Fruit fly (Drosophila melanogaster) whole organism, embryonic: ENCODE measurements around the gene fw.

Experiments used
- Ada2b ChIP-seq: fragments of 200-800 bp; sonication (Bioruptor generic); IDR thresholded peaks from 2 replicates; pipeline ENCODE4 v1.3.6; 2022; ENCODE audit warnings: missing biosample characterization, missing genetic modification characterization
- CG1024 ChIP-seq: fragments of 200-800 bp; sonication (Bioruptor generic); IDR thresholded peaks from 2 replicates; pipeline ENCODE4 v1.3.6; 2022; ENCODE audit warnings: missing biosample characterization, missing genetic modification characterization
- CG10565 ChIP-seq: fragments of 200-800 bp; sonication (Bioruptor generic); optimal IDR thresholded peaks from 3 replicates; lab custom pipeline; 2016; ENCODE audit warnings: missing biosample characterization, mild to moderate bottlenecking, missing genetic modification characterization
- CG11085 ChIP-seq: fragments of 200-800 bp; sonication (Bioruptor generic); IDR thresholded peaks from 2 replicates; pipeline ENCODE4 v1.3.6; 2022; ENCODE audit warnings: missing biosample characterization, missing genetic modification characterization
- CG11247 ChIP-seq: fragments of 200-800 bp; sonication (Bioruptor generic); IDR thresholded peaks from 2 replicates; pipeline ENCODE4 v1.3.6; 2022; ENCODE audit warnings: missing biosample characterization, missing genetic modification characterization
- CG11560 ChIP-seq: fragments of 200-800 bp; sonication (Bioruptor generic); IDR thresholded peaks from 3 replicates; pipeline ENCODE4 v1.3.6; 2022; ENCODE audit warnings: missing biosample characterization, missing genetic modification characterization
- CG11723 ChIP-seq: fragments of 200-800 bp; sonication (Bioruptor generic); optimal IDR thresholded peaks from 2 replicates; lab custom pipeline; 2017; ENCODE audit warnings: missing biosample characterization, mild to moderate bottlenecking, missing genetic modification characterization
- CG1233 ChIP-seq: fragments of 200-800 bp; sonication (Bioruptor generic); optimal IDR thresholded peaks from 4 replicates; lab custom pipeline; 2018; ENCODE audit warnings: missing biosample characterization, mild to moderate bottlenecking, missing genetic modification characterization
- CG15269 ChIP-seq: fragments of 200-800 bp; sonication (Bioruptor generic); optimal IDR thresholded peaks from 2 replicates; lab custom pipeline; 2018; ENCODE audit warnings: missing biosample characterization, mild to moderate bottlenecking, missing genetic modification characterization, moderate library complexity
- CG1603 ChIP-seq: fragments of 200-800 bp; sonication (Bioruptor generic); optimal IDR thresholded peaks from 2 replicates; lab custom pipeline; 2019; ENCODE audit warnings: missing biosample characterization, mild to moderate bottlenecking, missing genetic modification characterization, moderate library complexity
- CG16813 ChIP-seq: fragments of 200-800 bp; sonication (Bioruptor generic); IDR thresholded peaks from 3 replicates; pipeline ENCODE4 v1.3.6; 2022; ENCODE audit warnings: missing biosample characterization, missing genetic modification characterization; ENCODE audit not compliant: partially characterized antibody
- CG16863 ChIP-seq: fragments of 200-800 bp; sonication (Bioruptor generic); optimal IDR thresholded peaks from 3 replicates; lab custom pipeline; 2016; ENCODE audit warnings: missing biosample characterization, missing genetic modification characterization
- CG17186 ChIP-seq: fragments of 200-800 bp; sonication (Bioruptor generic); optimal IDR thresholded peaks from 3 replicates; lab custom pipeline; 2017; ENCODE audit warnings: missing biosample characterization, missing genetic modification reagents, missing genetic modification characterization
- CG17361 ChIP-seq: fragments of 200-800 bp; sonication (Bioruptor generic); IDR thresholded peaks from 3 replicates; pipeline ENCODE4 v1.3.6; 2022; ENCODE audit warnings: missing biosample characterization, missing genetic modification characterization
- CG17829 ChIP-seq: fragments of 200-800 bp; optimal IDR thresholded peaks from 2 replicates; lab custom pipeline; 2019; ENCODE audit warnings: missing biosample characterization, mild to moderate bottlenecking, missing genetic modification characterization, moderate library complexity
- CG18011 ChIP-seq: fragments of 200-800 bp; sonication (Bioruptor generic); optimal IDR thresholded peaks from 2 replicates; lab custom pipeline; 2017; ENCODE audit warnings: missing biosample characterization, missing genetic modification characterization, mild to moderate bottlenecking, moderate library complexity, missing genotype
- CG1832 ChIP-seq: fragments of 200-800 bp; sonication (Bioruptor generic); optimal IDR thresholded peaks from 2 replicates; lab custom pipeline; 2017; ENCODE audit warnings: missing biosample characterization, mild to moderate bottlenecking, missing genetic modification characterization, inconsistent platforms
- CG18764 ChIP-seq: fragments of 200-800 bp; sonication (Bioruptor generic); optimal IDR thresholded peaks from 3 replicates; lab custom pipeline; 2016; ENCODE audit warnings: missing biosample characterization, missing genetic modification characterization
- CG30403 ChIP-seq: fragments of 200-800 bp; sonication (Bioruptor generic); optimal IDR thresholded peaks from 3 replicates; lab custom pipeline; 2016; ENCODE audit warnings: missing biosample characterization, missing genetic modification characterization
- CG31224 ChIP-seq: fragments of 200-800 bp; sonication (Bioruptor generic); IDR thresholded peaks from 2 replicates; pipeline ENCODE4 v1.3.6; 2022; ENCODE audit warnings: missing biosample characterization, missing genetic modification characterization
- CG7963 ChIP-seq: fragments of 200-800 bp; sonication (Bioruptor generic); IDR thresholded peaks from 3 replicates; pipeline ENCODE4 v1.3.6; 2022; ENCODE audit warnings: missing biosample characterization, missing genetic modification characterization; ENCODE audit not compliant: partially characterized antibody
- CG8478 ChIP-seq: fragments of >200 bp; optimal IDR thresholded peaks from 2 replicates; lab custom pipeline; 2018
- CG9932 ChIP-seq: fragments of 200-800 bp; sonication (Bioruptor generic); IDR thresholded peaks from 2 replicates; pipeline ENCODE4 v1.3.6; 2022; ENCODE audit warnings: missing biosample characterization, missing genetic modification characterization
- Camta ChIP-seq: fragments of 200-800 bp; sonication (Bioruptor generic); optimal IDR thresholded peaks from 2 replicates; lab custom pipeline; 2016; ENCODE audit warnings: missing biosample characterization, missing genetic modification characterization
- CrebB ChIP-seq: fragments of 200-800 bp; sonication (Bioruptor generic); optimal IDR thresholded peaks from 3 replicates; lab custom pipeline; 2018; ENCODE audit warnings: missing biosample characterization, mild to moderate bottlenecking, missing genetic modification characterization
- Dfd ChIP-seq, 2 experiments: fragments of >200 bp; optimal IDR thresholded peaks; 2 replicates each; lab custom pipeline; 2017; ENCODE audit warnings: missing biosample characterization in 2 of 2, missing genetic modification characterization in 2 of 2
- HLHmδ ChIP-seq: fragments of 200-800 bp; sonication (Bioruptor generic); optimal IDR thresholded peaks from 2 replicates; lab custom pipeline; 2018; ENCODE audit warnings: missing biosample characterization, mild to moderate bottlenecking, missing genetic modification characterization, moderate library complexity
- Hey ChIP-seq: fragments of 200-800 bp; sonication (Bioruptor generic); optimal IDR thresholded peaks from 3 replicates; lab custom pipeline; 2018; ENCODE audit warnings: missing biosample characterization, mild to moderate bottlenecking, missing genetic modification characterization
- Six4 ChIP-seq: fragments of 200-800 bp; sonication (Bioruptor generic); optimal IDR thresholded peaks from 2 replicates; lab custom pipeline; 2016; ENCODE audit warnings: missing biosample characterization, missing genetic modification characterization
- Ssrp ChIP-seq: fragments of 200-800 bp; sonication (Bioruptor generic); optimal IDR thresholded peaks from 2 replicates; lab custom pipeline; 2018; ENCODE audit warnings: missing biosample characterization, mild to moderate bottlenecking, missing genetic modification characterization, moderate library complexity
- Vsx1 ChIP-seq: fragments of 200-800 bp; sonication (Bioruptor generic); optimal IDR thresholded peaks from 2 replicates; lab custom pipeline; 2017; ENCODE audit warnings: missing biosample characterization, mild to moderate bottlenecking, missing genetic modification characterization, missing genetic modification reagents
- ci ChIP-seq: fragments of 200-800 bp; sonication (Bioruptor generic); IDR thresholded peaks from 3 replicates; pipeline ENCODE4 v1.3.6; 2022; ENCODE audit warnings: missing biosample characterization, missing genetic modification characterization
- dimm ChIP-seq: fragments of 200-800 bp; sonication (Bioruptor generic); IDR thresholded peaks from 2 replicates; pipeline ENCODE4 v1.3.6; 2022; ENCODE audit warnings: missing biosample characterization, missing genetic modification characterization
- jing ChIP-seq: fragments of 200-800 bp; sonication (Bioruptor generic); optimal IDR thresholded peaks from 2 replicates; lab custom pipeline; 2018; ENCODE audit warnings: missing biosample characterization, mild to moderate bottlenecking, missing genetic modification characterization
- lola ChIP-seq, 3 experiments: fragments of >200 bp in 2 of 3; fragments of 200-800 bp in 1 of 3; sonication (Bioruptor generic) in 1 of 3; optimal IDR thresholded peaks; 2 replicates each; lab custom pipeline; 2017 to 2019; ENCODE audit warnings: missing biosample characterization in 3 of 3, missing genetic modification characterization in 3 of 3, mild to moderate bottlenecking in 1 of 3, moderate library complexity in 1 of 3
- maf-S ChIP-seq: fragments of 200-800 bp; sonication (Bioruptor generic); optimal IDR thresholded peaks from 2 replicates; lab custom pipeline; 2016; ENCODE audit warnings: missing biosample characterization, missing genetic modification characterization
- odd ChIP-seq: fragments of 200-800 bp; sonication (Bioruptor generic); optimal IDR thresholded peaks from 2 replicates; lab custom pipeline; 2017; ENCODE audit warnings: missing biosample characterization, mild to moderate bottlenecking, missing genetic modification characterization
- pan ChIP-seq, 4 experiments: fragments of >200 bp in 3 of 4; fragments of 200-800 bp in 1 of 4; sonication (Bioruptor generic) in 1 of 4; optimal IDR thresholded peaks in 3 of 4; IDR thresholded peaks in 1 of 4; 2 replicates each; pipeline versions ENCODE4 v1.3.6 to Lab custom; 2017 to 2022; ENCODE audit warnings: missing biosample characterization in 2 of 4, missing genetic modification characterization in 2 of 4, mixed read lengths in 1 of 4
- peb ChIP-seq: fragments of 200-800 bp; sonication (Bioruptor generic); IDR thresholded peaks from 2 replicates; pipeline ENCODE4 v1.3.6; 2022; ENCODE audit warnings: missing biosample characterization, missing genetic modification characterization
- phol ChIP-seq: fragments of 200-800 bp; sonication (Bioruptor generic); optimal IDR thresholded peaks from 3 replicates; lab custom pipeline; 2018; ENCODE audit warnings: missing biosample characterization, mild to moderate bottlenecking, missing genetic modification characterization, moderate library complexity
- prd ChIP-seq, 3 experiments: fragments of >200 bp in 2 of 3; fragments of 200-800 bp in 1 of 3; sonication (Bioruptor generic) in 1 of 3; optimal IDR thresholded peaks in 2 of 3; IDR thresholded peaks in 1 of 3; 2 replicates in 2 of 3; 3 replicates in 1 of 3; pipeline versions ENCODE4 v1.3.6 to Lab custom; 2017 to 2022; ENCODE audit warnings: missing biosample characterization in 1 of 3, missing genetic modification characterization in 1 of 3
- pum ChIP-seq: fragments of 200-800 bp; sonication (Bioruptor generic); optimal IDR thresholded peaks from 2 replicates; lab custom pipeline; 2016; ENCODE audit warnings: missing biosample characterization, missing genetic modification characterization
- pzg ChIP-seq: fragments of 200-800 bp; sonication (Bioruptor generic); optimal IDR thresholded peaks from 3 replicates; lab custom pipeline; 2018; ENCODE audit warnings: missing biosample characterization, mild to moderate bottlenecking, missing genetic modification characterization, moderate library complexity
- ranshi ChIP-seq: fragments of 200-800 bp; sonication (Bioruptor generic); IDR thresholded peaks from 2 replicates; pipeline ENCODE4 v1.3.6; 2022; ENCODE audit warnings: missing biosample characterization, missing genetic modification characterization
- ro ChIP-seq: fragments of 200-800 bp; sonication (Bioruptor generic); IDR thresholded peaks from 2 replicates; pipeline ENCODE4 v1.3.6; 2022; ENCODE audit warnings: missing biosample characterization, missing genetic modification characterization
- sisA ChIP-seq: fragments of 200-800 bp; sonication (Bioruptor generic); IDR thresholded peaks from 2 replicates; pipeline ENCODE4 v1.3.6; 2022; ENCODE audit warnings: missing biosample characterization, missing genetic modification characterization
- wek ChIP-seq: fragments of 200-800 bp; sonication (Bioruptor generic); optimal IDR thresholded peaks from 3 replicates; lab custom pipeline; 2018; ENCODE audit warnings: missing biosample characterization, mild to moderate bottlenecking, missing genetic modification characterization, moderate library complexity
- z ChIP-seq: fragments of 200-800 bp; sonication (Bioruptor generic); IDR thresholded peaks from 3 replicates; pipeline ENCODE4 v1.3.6; 2022; ENCODE audit warnings: missing biosample characterization, missing genetic modification characterization
- zen ChIP-seq: fragments of 200-800 bp; sonication (Bioruptor generic); optimal IDR thresholded peaks from 3 replicates; lab custom pipeline; 2018; ENCODE audit warnings: missing biosample characterization, mild to moderate bottlenecking, missing genetic modification characterization, moderate library complexity

fw gene

DNA sequence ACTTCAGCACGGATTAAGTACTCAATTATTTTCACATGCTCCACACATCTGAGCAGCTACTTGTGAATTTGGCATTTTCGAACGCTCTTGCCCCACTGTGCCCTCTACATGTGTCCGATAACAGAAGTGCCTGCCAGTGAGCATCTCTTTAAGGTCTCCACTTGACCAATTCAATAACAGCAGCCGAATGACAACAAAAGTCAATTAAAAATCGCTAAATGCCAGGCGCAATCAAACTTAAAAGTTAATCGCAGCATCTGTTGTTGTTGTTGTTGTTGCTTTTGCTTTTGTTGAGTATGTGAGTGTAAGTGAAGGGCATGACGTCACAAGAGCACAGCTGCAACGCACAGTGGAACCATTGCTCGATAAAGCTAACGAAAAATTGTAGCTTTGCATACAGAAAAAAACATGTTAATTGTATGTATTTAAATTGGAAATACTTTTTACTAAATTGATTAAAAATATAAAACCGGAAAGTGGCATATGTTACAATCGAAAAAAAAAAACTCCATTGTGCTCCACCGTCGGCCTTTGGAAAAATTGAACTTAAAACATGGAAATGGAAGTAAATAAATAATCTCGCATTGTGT, 11.2 kb upstream of the fw start (continued):
- TF ChIP-seq CG1233 (GFP tag; lab: Kevin White, UChicago) (no peak), wek (GFP tag; lab: Kevin White, UChicago) (no peak), z (no peak), zen (tag; lab: Kevin White, UChicago) (no peak), CG1024 (GFP tag; lab: Robert Waterston, UW) (0 out of 2 replicates have a peak, but pooled peaks have one; percentile 3), CrebB (tag; lab: Kevin White, UChicago) (no peak), CG7963 (GFP tag; lab: Robert Waterston, UW) (no peak), CG8478 (no peak), Dfd (GFP tag; optimal IDR thresholded peaks at IDR 0.05; lab: Kevin White, UChicago) (no peak), Camta (peak; percentile 41), HLHmδ (GFP tag; lab: Kevin White, UChicago) (no peak), CG17829 (tag; lab: Kevin White, UChicago) (peak; percentile 12), Hey (tag; lab: Kevin White, UChicago) (no peak), CG17361 (peak; percentile 59; the same call in 2 of the 3 replicates), CG18011 (GFP tag; lab: Kevin White, UChicago) (no peak), Ada2b (GFP tag; lab: Robert Waterston, UW) (peak; percentile 65), ci (GFP tag; lab: Robert Waterston, UW) (peak; percentile 46; the same call in 1 of the 3 replicates), odd (no peak), CG11723 (GFP tag; lab: Kevin White, UChicago) (no peak), CG17186 (GFP tag; lab: Kevin White, UChicago) (no peak), lola (GFP tag; optimal IDR thresholded peaks at IDR 0.05; lab: Kevin White, UChicago) (no peak), CG9932 (GFP tag; lab: Robert Waterston, UW) (no peak), CG1603 (peak; percentile 10), ro (GFP tag; lab: Robert Waterston, UW) (no peak), pan (optimal IDR thresholded peaks at IDR 0.05; lab: Kevin White, UChicago) (no peak), pan (GFP tag; optimal IDR thresholded peaks at IDR 0.05 in 1 of 2, IDR thresholded peaks at IDR 0.05 in 1 of 2) (peak in 1 of 2 experiments; percentile 68), CG18764 (GFP tag; lab: Kevin White, UChicago) (no peak), CG30403 (GFP tag; lab: Kevin White, UChicago) (peak; percentile 36), Ssrp (peak; percentile 1), dimm (GFP tag; lab: Robert Waterston, UW) (no peak), pum (GFP tag; lab: Kevin White, UChicago) (peak; percentile 6), jing (no peak), CG16813 (GFP tag; lab: Robert Waterston, UW) (no peak), sisA (GFP tag; lab: Robert Waterston, UW) (peak; percentile 34; the same call in 1 of the 2 replicates), CG11247 (GFP tag; lab: Robert Waterston, UW) (0 out of 2 replicates have a peak, but pooled peaks have one; percentile 20), prd (optimal IDR thresholded peaks at IDR 0.05; lab: Kevin White, UChicago) (no peak), prd (GFP tag; IDR thresholded peaks at IDR 0.05; lab: Robert Waterston, UW) (peak; percentile 27), CG11560 (no peak), CG1832 (GFP tag; lab: Kevin White, UChicago) (no peak), Six4 (no peak), CG16863 (GFP tag; lab: Kevin White, UChicago) (peak; percentile 11), phol (tag; lab: Kevin White, UChicago) (peak; percentile 32), peb (GFP tag; lab: Robert Waterston, UW) (0 out of 2 replicates have a peak, but pooled peaks have one; percentile 39), Vsx1 (GFP tag; lab: Kevin White, UChicago) (no peak), CG11085 (GFP tag; lab: Robert Waterston, UW) (no peak), CG15269 (peak; percentile 37), CG31224 (GFP tag; lab: Robert Waterston, UW) (no peak), ranshi (GFP tag; lab: Robert Waterston, UW) (peak; percentile 68), CG10565 (GFP tag; lab: Kevin White, UChicago) (no peak), maf-S (GFP tag; lab: Kevin White, UChicago) (no peak), pzg (no peak)
